Fruit fly (Drosophila melanogaster): Measurements from ENCODE around the gene CG8500.

CG8500 gene

DNA sequence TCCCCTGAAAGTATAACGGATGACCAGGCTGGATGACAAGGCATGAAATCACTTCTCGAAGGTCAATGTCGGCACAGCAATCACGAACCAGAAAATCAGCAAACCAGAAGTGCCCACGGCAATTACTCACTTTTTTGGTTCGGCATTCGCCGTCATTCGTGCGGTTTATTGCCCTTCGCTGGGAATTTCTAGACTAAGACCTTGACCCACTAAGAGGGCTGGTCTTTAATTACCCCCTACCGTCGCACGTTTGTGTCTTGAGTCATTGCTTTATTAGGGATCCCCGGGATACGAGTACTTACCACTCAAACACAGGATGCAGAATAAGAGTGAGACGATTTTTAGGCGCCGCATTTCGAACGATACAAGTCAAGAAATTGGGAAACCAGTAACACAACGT, 39.0 kb upstream of the CG8500 start:
- TF ChIP-seq cad (GFP tag; optimal IDR thresholded peaks at IDR 0.05) (peak; percentile 53), pros (GFP tag; optimal IDR thresholded peaks at IDR 0.05) (no peak), E2f1 (GFP tag; IDR thresholded peaks at IDR 0.05) (no peak), Mad (GFP tag; optimal IDR thresholded peaks at IDR 0.05) (no peak), chinmo (GFP tag; IDR thresholded peaks at IDR 0.05; ENCODE audit: partially characterized antibody) (0 out of 4 replicates have a peak, but pooled peaks have one; percentile 5), Dip2 (GFP tag; IDR thresholded peaks at IDR 0.05) (no peak), sd (tag; optimal IDR thresholded peaks at IDR 0.05) (peak; percentile 1), repo (GFP tag; optimal IDR thresholded peaks at IDR 0.05) (no peak)

DNA sequence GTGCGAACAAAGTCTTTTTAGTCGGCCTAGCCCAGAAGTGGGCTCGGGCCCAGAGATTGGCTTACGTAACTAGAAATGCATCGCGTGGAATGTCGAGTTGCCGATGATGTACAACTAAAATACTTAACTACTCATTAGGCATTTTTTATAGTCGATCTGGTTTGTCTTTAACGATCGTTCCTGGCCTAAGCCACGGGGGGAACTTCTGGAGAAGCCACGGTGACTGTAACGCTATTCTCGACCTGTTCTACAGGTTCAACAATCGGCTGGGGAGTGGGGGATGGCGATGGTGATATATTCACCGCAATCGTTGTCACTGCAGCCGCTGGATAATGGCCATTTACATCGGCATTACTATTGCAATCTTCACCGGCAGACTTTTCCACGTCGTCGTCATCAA, 38.2 kb upstream of the CG8500 start, which contains the start of gene CG34409:
Gene CG34409, minus strand, starts transcription at position 101 of the 400 bp plus-strand sequence.
- peak in 1 of 2 experiments; percentile 40 for TF ChIP-seq Pdp1 (GFP tag; optimal IDR thresholded peaks at IDR 0.05)
- no peak for TF ChIP-seq CG16863 (GFP tag; optimal IDR thresholded peaks at IDR 0.05)
- no peak for TF ChIP-seq Doc3 (GFP tag; IDR thresholded peaks at IDR 0.05; ENCODE audit: partially characterized antibody)

DNA sequence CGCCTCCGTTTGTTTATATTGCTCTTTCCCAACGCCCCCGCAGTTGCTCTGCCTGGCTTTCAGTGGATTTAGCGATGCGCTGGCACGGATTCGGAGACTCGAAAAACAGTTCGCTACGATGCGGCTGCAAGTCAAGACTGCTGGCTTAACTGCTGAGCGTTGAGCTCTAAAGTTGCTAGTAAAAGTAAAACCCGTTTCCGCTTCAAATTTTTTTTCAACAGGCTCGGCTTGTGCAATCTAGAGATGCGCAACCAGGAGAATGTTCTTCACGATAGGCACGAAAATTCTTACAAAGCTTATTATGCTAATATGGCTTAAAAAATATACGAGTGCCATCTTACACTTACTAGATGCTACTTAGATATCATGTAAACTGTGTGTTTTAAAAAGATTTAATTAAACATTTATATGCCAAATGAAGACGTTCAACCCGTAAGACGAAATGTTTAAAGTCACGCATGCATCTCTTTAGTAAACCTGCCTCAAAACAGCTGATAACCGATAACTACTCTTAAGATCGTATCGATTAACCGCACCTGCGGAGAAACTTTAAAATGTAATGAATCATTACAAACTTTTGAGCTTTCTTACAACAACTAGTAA, 37.1 kb upstream of the CG8500 start, which contains the start of gene CG12948:
Gene CG12948, minus strand, starts transcription at position 473 of the 603 bp plus-strand sequence.
- no peak for TF ChIP-seq CG6175 (GFP tag; IDR thresholded peaks at IDR 0.05)
- TF ChIP-seq Ets65A (GFP tag) = peak; percentile 73
- peak; percentile 19 for TF ChIP-seq CG31365 (tag; optimal IDR thresholded peaks at IDR 0.05)
- TF ChIP-seq Side (GFP tag; optimal IDR thresholded peaks at IDR 0.05) = peak; percentile 19
- TF ChIP-seq CoRest (tag; optimal IDR thresholded peaks at IDR 0.05) = peak; percentile 58
- peak; percentile 4 for TF ChIP-seq fd64A (GFP tag; optimal IDR thresholded peaks at IDR 0.05)
- TF ChIP-seq YL-1 (GFP tag; optimal IDR thresholded peaks at IDR 0.05) = peak; percentile 45
- peak; percentile 76; the same call in 2 of the 3 replicates for TF ChIP-seq Opbp (GFP tag; IDR thresholded peaks at IDR 0.05; ENCODE audit: partially characterized antibody)
- TF ChIP-seq CG18599 (GFP tag; optimal IDR thresholded peaks at IDR 0.05) = no peak
- peak; percentile 12 for TF ChIP-seq CG16863 (GFP tag; optimal IDR thresholded peaks at IDR 0.05)
- peak; percentile 46 for TF ChIP-seq CG15479 (GFP tag; optimal IDR thresholded peaks at IDR 0.05)
- peak; percentile 61 for TF ChIP-seq CG9727 (GFP tag; optimal IDR thresholded peaks at IDR 0.05)
- TF ChIP-seq hb (GFP tag; IDR thresholded peaks at IDR 0.05; ENCODE audit: partially characterized antibody) = peak; percentile 88
- TF ChIP-seq tin (GFP tag; optimal IDR thresholded peaks at IDR 0.05) = peak; percentile 50
- no peak for TF ChIP-seq CG32767 (GFP tag; IDR thresholded peaks at IDR 0.05)
- TF ChIP-seq CG31388 (GFP tag; optimal IDR thresholded peaks at IDR 0.05) = no peak
- TF ChIP-seq CG3847 (GFP tag; IDR thresholded peaks at IDR 0.05) = peak; percentile 54
- peak; percentile 45 for TF ChIP-seq lmd (GFP tag; IDR thresholded peaks at IDR 0.05)
- TF ChIP-seq zf30C (GFP tag; optimal IDR thresholded peaks at IDR 0.05) = no peak
- peak; percentile 45 for TF ChIP-seq phol (tag; optimal IDR thresholded peaks at IDR 0.05)
- TF ChIP-seq Bteb2 (GFP tag; optimal IDR thresholded peaks at IDR 0.05) = peak; percentile 16
- TF ChIP-seq CG10209 (GFP tag; optimal IDR thresholded peaks at IDR 0.05) = no peak
- peak; percentile 56 for TF ChIP-seq CG12769 (tag; optimal IDR thresholded peaks at IDR 0.05)
- peak; percentile 32 for TF ChIP-seq CG1602 (GFP tag; optimal IDR thresholded peaks at IDR 0.05)
- TF ChIP-seq CG6791 (GFP tag; IDR thresholded peaks at IDR 0.05; ENCODE audit: partially characterized antibody) = peak; percentile 72
- peak; percentile 92 for TF ChIP-seq CG2129 (GFP tag; IDR thresholded peaks at IDR 0.05; ENCODE audit: partially characterized antibody)
- peak; percentile 96 for TF ChIP-seq CG34224 (GFP tag; IDR thresholded peaks at IDR 0.05; ENCODE audit: partially characterized antibody)
- peak; percentile 23 for TF ChIP-seq pzg (GFP tag; optimal IDR thresholded peaks at IDR 0.05)
- no peak; the same call in 1 of the 2 replicates for TF ChIP-seq ranshi (GFP tag; IDR thresholded peaks at IDR 0.05)
- TF ChIP-seq pum (GFP tag; optimal IDR thresholded peaks at IDR 0.05) = peak; percentile 16
- TF ChIP-seq CG13424 (tag; optimal IDR thresholded peaks at IDR 0.05) = peak; percentile 69
- TF ChIP-seq fd96Cb (tag; optimal IDR thresholded peaks at IDR 0.05) = peak; percentile 3
- TF ChIP-seq CG6272 (GFP tag; IDR thresholded peaks at IDR 0.05) = peak; percentile 46; the same call in 1 of the 2 replicates
- peak; percentile 81 for TF ChIP-seq inv (GFP tag; IDR thresholded peaks at IDR 0.05; ENCODE audit: partially characterized antibody)
- peak; percentile 38 to 86 for TF ChIP-seq crp (GFP tag; optimal IDR thresholded peaks at IDR 0.05)

Data from whole organism, embryonic.